Fruit fly (Drosophila melanogaster): ENCODE measurements around the gene srw.
A peak's percentile ranks its signal among the peaks of the same experiment; 100 is the strongest.

Gene srw

DNA sequence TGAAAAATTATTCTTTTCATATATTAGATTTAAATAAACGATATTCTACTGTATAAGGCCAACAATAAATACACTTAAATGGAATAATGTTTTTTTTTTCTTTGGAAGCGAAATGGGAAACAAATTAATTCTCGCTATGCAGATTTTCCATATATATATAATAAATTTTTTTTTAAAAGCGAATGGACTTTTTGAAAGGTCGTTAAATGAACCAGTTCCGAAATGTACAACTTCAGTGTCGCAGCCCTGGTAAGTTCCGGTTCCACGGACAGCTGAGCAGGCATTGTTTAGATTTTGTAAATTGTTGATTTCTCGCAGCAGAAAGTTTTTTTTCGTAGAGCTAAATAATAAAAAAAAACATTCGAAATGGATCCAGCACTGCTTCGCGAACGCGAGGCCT, 3.5 kb upstream of the srw start, which contains the start of gene TfIIEbeta (continued):
- TF ChIP-seq PHDP (tag; optimal IDR thresholded peaks at IDR 0.05) (peak; percentile 36), Ravus (GFP tag; IDR thresholded peaks at IDR 0.05) (no peak), cad (GFP tag; optimal IDR thresholded peaks at IDR 0.05) (no peak), bab2 (GFP tag; optimal IDR thresholded peaks at IDR 0.05) (no peak), HmgZ (tag; optimal IDR thresholded peaks at IDR 0.05) (peak; percentile 27), Atf6 (GFP tag; IDR thresholded peaks at IDR 0.05) (no peak), CG30020 (tag; optimal IDR thresholded peaks at IDR 0.05) (peak; percentile 4), Asciz (GFP tag; optimal IDR thresholded peaks at IDR 0.05) (peak; percentile 28), mirr (GFP tag; optimal IDR thresholded peaks at IDR 0.05) (no peak), CG12744 (GFP tag; optimal IDR thresholded peaks at IDR 0.05) (no peak), CG7839 (tag; optimal IDR thresholded peaks at IDR 0.05) (peak; percentile 46), MESR4 (GFP tag; optimal IDR thresholded peaks at IDR 0.05) (peak; percentile 41), CG18476 (GFP tag; optimal IDR thresholded peaks at IDR 0.05) (peak; percentile 9), hth (optimal IDR thresholded peaks at IDR 0.05) (no peak), corto (GFP tag; optimal IDR thresholded peaks at IDR 0.05) (no peak), gfzf (GFP tag; optimal IDR thresholded peaks at IDR 0.05) (no peak), CG10267 (tag; optimal IDR thresholded peaks at IDR 0.05) (peak; percentile 56), CG30403 (GFP tag; optimal IDR thresholded peaks at IDR 0.05) (no peak), mld (GFP tag; IDR thresholded peaks at IDR 0.05; ENCODE audit: partially characterized antibody) (no peak), CG15601 (tag; optimal IDR thresholded peaks at IDR 0.05) (peak; percentile 18), D19B (GFP tag; optimal IDR thresholded peaks at IDR 0.05) (no peak), jigr1 (GFP tag; IDR thresholded peaks at IDR 0.05) (no peak), repo (GFP tag; optimal IDR thresholded peaks at IDR 0.05) (no peak), B-H1 (GFP tag; IDR thresholded peaks at IDR 0.05) (no peak), onecut (GFP tag; IDR thresholded peaks at IDR 0.05) (no peak), z (GFP tag; IDR thresholded peaks at IDR 0.05) (no peak), Mad (GFP tag; optimal IDR thresholded peaks at IDR 0.05) (no peak), CG10462 (GFP tag; optimal IDR thresholded peaks at IDR 0.05) (no peak), Hr3 (GFP tag; optimal IDR thresholded peaks at IDR 0.05) (peak; percentile 14), Awh (GFP tag; IDR thresholded peaks at IDR 0.05) (no peak), az2 (GFP tag; optimal IDR thresholded peaks at IDR 0.05) (peak; percentile 28), her (GFP tag; optimal IDR thresholded peaks at IDR 0.05) (no peak), crc (GFP tag; optimal IDR thresholded peaks at IDR 0.05) (no peak), CG10366 (GFP tag; IDR thresholded peaks at IDR 0.05) (peak; percentile 28), CG9876 (GFP tag; optimal IDR thresholded peaks at IDR 0.05) (no peak), rib (GFP tag; IDR thresholded peaks at IDR 0.05) (no peak), CG6813 (GFP tag; optimal IDR thresholded peaks at IDR 0.05) (no peak), bigmax (GFP tag; optimal IDR thresholded peaks at IDR 0.05) (no peak), CG3065 (GFP tag; optimal IDR thresholded peaks at IDR 0.05) (no peak), CG11696 (GFP tag; IDR thresholded peaks at IDR 0.05) (no peak), wor (GFP tag; IDR thresholded peaks at IDR 0.05) (no peak), CG13894 (tag; optimal IDR thresholded peaks at IDR 0.05) (no peak), pros (GFP tag; optimal IDR thresholded peaks at IDR 0.05) (no peak), stc (GFP tag; IDR thresholded peaks at IDR 0.05) (peak; percentile 7; the same call in 1 of the 2 replicates), nerfin-2 (GFP tag; IDR thresholded peaks at IDR 0.05; ENCODE audit: partially characterized antibody) (no peak), chn (GFP tag; optimal IDR thresholded peaks at IDR 0.05) (no peak), CG7556 (GFP tag; optimal IDR thresholded peaks at IDR 0.05) (no peak), Kr (GFP tag; optimal IDR thresholded peaks at IDR 0.05) (no peak), tna (GFP tag; IDR thresholded peaks at IDR 0.05; ENCODE audit: partially characterized antibody) (no peak), CG10321 (GFP tag; IDR thresholded peaks at IDR 0.05) (no peak), Meics (GFP tag; optimal IDR thresholded peaks at IDR 0.05) (peak; percentile 53), CG16779 (GFP tag; IDR thresholded peaks at IDR 0.05) (no peak), CG2678 (tag; optimal IDR thresholded peaks at IDR 0.05) (no peak)
